Worm (Caenorhabditis elegans) whole organism, L2 larva: Measurements from ENCODE around the gene M02B7.7.

Experiments
- alr-1 ChIP-seq: fragments of 150-350 bp; optimal IDR thresholded peaks from 2 replicates; lab custom pipeline; 2014; ENCODE audit warnings: missing biosample characterization, missing genetic modification characterization
- blmp-1 ChIP-seq: sonication (generic microtip); optimal IDR thresholded peaks from 2 replicates; lab custom pipeline; 2017; ENCODE audit warnings: missing genetic modification characterization, mild to moderate bottlenecking, missing compliant biosample characterization, antibody characterized with exemption, moderate library complexity; ENCODE audit not compliant: insufficient read depth
- ceh-16 ChIP-seq: fragments of 150-350 bp; optimal IDR thresholded peaks from 2 replicates; lab custom pipeline; 2014; ENCODE audit warnings: missing biosample characterization, missing genetic modification characterization
- crh-2 ChIP-seq: sonication (generic microtip); optimal IDR thresholded peaks from 2 replicates; lab custom pipeline; 2017; ENCODE audit warnings: missing biosample characterization, missing genetic modification characterization
- egl-27 ChIP-seq: sonication (generic microtip); optimal IDR thresholded peaks from 3 replicates; lab custom pipeline; 2017; ENCODE audit warnings: missing biosample characterization, missing genetic modification reagents, missing genetic modification characterization
- fos-1 ChIP-seq: fragments of 150-350 bp; optimal IDR thresholded peaks from 2 replicates; lab custom pipeline; 2014; ENCODE audit warnings: missing biosample characterization, missing genetic modification characterization
- lin-13 ChIP-seq: fragments of 150-350 bp; optimal IDR thresholded peaks from 2 replicates; lab custom pipeline; 2014; ENCODE audit warnings: missing biosample characterization, missing genetic modification reagents, missing genetic modification characterization
- mdl-1 ChIP-seq, 2 experiments: fragments of 150-350 bp in 1 of 2; sonication (generic microtip) in 1 of 2; optimal IDR thresholded peaks; 2 replicates each; lab custom pipeline; 2017; ENCODE audit warnings: missing biosample characterization in 2 of 2, missing genetic modification characterization in 2 of 2
- nhr-11 ChIP-seq: fragments of 150-350 bp; optimal IDR thresholded peaks from 2 replicates; lab custom pipeline; 2014; ENCODE audit warnings: missing biosample characterization, missing genetic modification characterization
- nhr-23 ChIP-seq: fragments of 150-350 bp; optimal IDR thresholded peaks from 2 replicates; lab custom pipeline; 2014; ENCODE audit warnings: missing biosample characterization, missing genetic modification reagents, missing genetic modification characterization
- sma-9 ChIP-seq, 2 experiments: fragments of 150-350 bp in 1 of 2; sonication (generic microtip) in 1 of 2; optimal IDR thresholded peaks; 2 replicates each; lab custom pipeline; 2014 to 2016; ENCODE audit warnings: missing genetic modification characterization in 2 of 2, mild to moderate bottlenecking in 1 of 2, missing biosample characterization in 1 of 2, missing compliant biosample characterization in 1 of 2, missing genetic modification reagents in 1 of 2, moderate library complexity in 1 of 2
- snpc-4 ChIP-seq: fragments of 150-350 bp; optimal IDR thresholded peaks from 2 replicates; lab custom pipeline; 2014; ENCODE audit warnings: missing biosample characterization, missing genetic modification characterization

DNA sequence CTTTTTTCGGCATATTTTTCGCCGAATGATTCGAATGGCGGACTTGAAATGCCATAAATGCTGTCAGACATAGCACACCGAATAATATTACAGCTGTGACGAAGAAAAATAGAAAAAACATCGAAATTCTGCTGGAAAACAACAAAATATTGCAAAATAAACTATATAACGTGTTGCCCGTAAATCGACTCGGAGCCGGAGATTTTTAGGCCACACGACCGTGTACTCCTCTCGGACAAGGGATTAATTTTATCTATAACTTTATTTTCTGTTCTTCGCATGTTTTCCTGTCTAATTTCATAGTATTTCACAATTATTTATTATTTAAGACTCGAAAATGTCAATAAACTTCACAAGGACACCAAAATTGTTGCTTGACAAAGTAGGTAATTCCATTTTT is 3.7 kb downstream of the M02B7.7 start, which contains the start of the genes algn-14 and M02B7.2:
- peak; percentile 14 for TF ChIP-seq fos-1 (tag; lab: Kevin White, UChicago)
- TF ChIP-seq egl-27 (tag; lab: Kevin White, UChicago), result no peak
- TF ChIP-seq nhr-11 (tag; lab: Kevin White, UChicago), result no peak
- TF ChIP-seq lin-13 (GFP tag; lab: Kevin White, UChicago), result peak; percentile 39
- no peak for TF ChIP-seq alr-1 (tag; lab: Kevin White, UChicago)
- no peak for TF ChIP-seq snpc-4 (tag; lab: Kevin White, UChicago)
- no peak for TF ChIP-seq nhr-23 (tag; lab: Kevin White, UChicago)
- no peak for TF ChIP-seq blmp-1 (tag; lab: Kevin White, UChicago)
- TF ChIP-seq mdl-1 (tag; optimal IDR thresholded peaks at IDR 0.05; lab: Kevin White, UChicago), result no peak
- peak; percentile 85 for TF ChIP-seq sma-9 (GFP tag; optimal IDR thresholded peaks at IDR 0.05; lab: Kevin White, UChicago)
- no peak for TF ChIP-seq sma-9 (tag; optimal IDR thresholded peaks at IDR 0.05; lab: Kevin White, UChicago)
- TF ChIP-seq ceh-16 (tag; lab: Kevin White, UChicago), result no peak
- TF ChIP-seq crh-2 (tag; lab: Kevin White, UChicago), result peak; percentile 48
